Fruit fly (Drosophila melanogaster) whole organism, pupa: ENCODE results near the gene CG42699.

ENCODE experiments used
- CG4496 ChIP-seq: fragments of 200-800 bp; sonication (Bioruptor generic); IDR thresholded peaks from 3 replicates; pipeline ENCODE4 v1.3.6; 2022; ENCODE audit warnings: missing biosample characterization, missing genetic modification characterization
- CG9948 ChIP-seq: fragments of 200-800 bp; sonication (Bioruptor generic); optimal IDR thresholded peaks from 2 replicates; lab custom pipeline; 2018; ENCODE audit warnings: missing biosample characterization, mild to moderate bottlenecking, missing genetic modification characterization, moderate library complexity
- gl ChIP-seq: fragments of 200-800 bp; sonication (Bioruptor generic); optimal IDR thresholded peaks from 2 replicates; lab custom pipeline; 2018; ENCODE audit warnings: missing biosample characterization, mild to moderate bottlenecking, missing genetic modification characterization

DNA sequence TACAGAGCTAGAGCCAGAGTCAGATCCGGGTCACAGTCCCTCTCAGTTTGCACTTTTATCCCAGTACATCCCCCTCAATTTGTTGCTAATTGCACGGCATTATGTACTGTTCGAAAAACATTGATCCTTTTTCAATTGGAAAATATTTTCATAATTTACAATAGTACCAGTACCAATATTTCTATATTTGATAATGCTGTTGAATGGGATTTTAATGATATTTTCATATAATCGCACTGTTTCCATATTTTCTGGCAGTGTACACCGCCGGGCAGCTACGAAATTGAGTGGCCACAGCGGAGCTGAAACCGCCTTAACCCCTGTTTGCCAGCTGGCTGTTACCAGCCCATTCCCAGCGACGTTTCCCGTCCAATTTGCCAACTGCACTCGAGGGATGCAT is 36.3 kb downstream of the CG42699 start:
- TF ChIP-seq gl (tag; lab: Kevin White, UChicago), result no peak
- peak; percentile 21; the same call in 1 of the 3 replicates for TF ChIP-seq CG4496
- no peak for TF ChIP-seq CG9948 (tag; lab: Kevin White, UChicago)
